Worm (Caenorhabditis elegans): ENCODE results near the gene Y43F8B.9.

Gene Y43F8B.9

DNA sequence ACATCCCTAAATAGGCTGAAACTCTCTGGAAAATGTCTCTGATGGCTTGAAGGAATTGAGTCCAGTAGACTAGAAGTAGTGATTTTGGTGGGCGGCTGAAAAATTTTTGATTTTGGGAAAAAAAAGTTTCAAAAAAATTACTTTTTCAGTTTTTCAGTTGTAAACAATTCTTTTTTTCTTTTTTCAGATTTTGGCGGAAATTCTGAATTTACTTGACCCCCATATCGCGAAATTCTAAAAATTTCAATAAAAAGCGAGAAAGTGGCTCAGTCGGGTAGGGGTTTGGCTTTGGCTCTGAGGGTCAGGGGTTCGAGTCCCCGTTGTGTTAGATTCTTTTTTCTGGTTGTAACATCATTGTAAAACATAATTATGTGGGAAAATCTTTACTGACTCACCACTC is 46.9 kb upstream of the Y43F8B.9 start, which contains the start of gene srw-85:
Gene srw-85 (minus strand): TSS at position 101 of the 400 bp plus-strand sequence.
- TF ChIP-seq D1046.2 (GFP tag; IDR thresholded peaks at IDR 0.05) (no peak), daf-19 (GFP tag; conservative IDR thresholded peaks at IDR 0.05) (no peak), nhr-25 (tag; optimal IDR thresholded peaks at IDR 0.05; ENCODE audit: borderline replicate concordance, insufficient read depth) (no peak), dmd-9 (GFP tag; IDR thresholded peaks at IDR 0.05) (no peak), mep-1 (tag; optimal IDR thresholded peaks at IDR 0.05) (no peak), nhr-10 (tag; optimal IDR thresholded peaks at IDR 0.05) (no peak), Y105C5A.15 (GFP tag; IDR thresholded peaks at IDR 0.05) (no peak), F26F4.8 (GFP tag; conservative IDR thresholded peaks at IDR 0.05) (no peak), ceh-82 (tag; optimal IDR thresholded peaks at IDR 0.05) (no peak), nhr-111 (GFP tag; optimal IDR thresholded peaks at IDR 0.05) (no peak), saeg-2 (GFP tag; IDR thresholded peaks at IDR 0.05) (no peak), ama-1 (optimal IDR thresholded peaks at IDR 0.05) (no peak)

- TF ChIP-seq zip-2 (tag; optimal IDR thresholded peaks at IDR 0.05) (peak; percentile 46), php-3 (GFP tag; IDR thresholded peaks at IDR 0.05) (peak; percentile 86), aha-1 (tag) (peak; percentile 76), nhr-28 (tag; optimal IDR thresholded peaks at IDR 0.05) (peak; percentile 27), ceh-62 (tag; optimal IDR thresholded peaks at IDR 0.05) (no peak)
Measured at ce11 chrV:19432030-19432429, 45.9 kb upstream of the Y43F8B.9 start.

- no peak for TF ChIP-seq pqm-1 (tag; optimal IDR thresholded peaks at IDR 0.05)
- no peak for TF ChIP-seq rbr-2 (tag; optimal IDR thresholded peaks at IDR 0.05)
- no peak for TF ChIP-seq lim-7 (GFP tag; IDR thresholded peaks at IDR 0.05)
- no peak for TF ChIP-seq Y75B8A.6 (GFP tag; IDR thresholded peaks at IDR 0.05)
- no peak for TF ChIP-seq nhr-42 (GFP tag; IDR thresholded peaks at IDR 0.05)
- no peak for TF ChIP-seq unc-62 (GFP tag; optimal IDR thresholded peaks at IDR 0.05 in 1 of 2)
- TF ChIP-seq unc-62 (tag; optimal IDR thresholded peaks at IDR 0.05) = no peak
- TF ChIP-seq nhr-25 (tag; optimal IDR thresholded peaks at IDR 0.05; ENCODE audit: borderline replicate concordance, insufficient read depth) = no peak
- TF ChIP-seq hlh-30 (tag; optimal IDR thresholded peaks at IDR 0.05; ENCODE audit: insufficient read depth) = no peak
- no peak for TF ChIP-seq daf-16 (GFP tag; optimal IDR thresholded peaks at IDR 0.05)
- TF ChIP-seq daf-16 (tag; optimal IDR thresholded peaks at IDR 0.05) = no peak
Measured at ce11 chrV:19432972-19433371, 45.0 kb upstream of the Y43F8B.9 start, which contains the start of gene C25F9.11. C25F9.11 (minus strand) TSS chrV:19433072.

ce11 chrV:19433806-19434437 is 44.0 kb upstream of the Y43F8B.9 start, which contains the start of gene C25F9.16:
C25F9.16 (plus strand) TSS chrV:19434387.
- no peak for TF ChIP-seq ztf-11 (tag; optimal IDR thresholded peaks at IDR 0.05)
- TF ChIP-seq unc-130 (GFP tag; optimal IDR thresholded peaks at IDR 0.05) = no peak
- TF ChIP-seq ceh-20 (GFP tag; IDR thresholded peaks at IDR 0.05) = 0 out of 2 replicates have a peak, but pooled peaks have one; percentile 26
- TF ChIP-seq duxl-1 (tag; optimal IDR thresholded peaks at IDR 0.05; ENCODE audit: poor library complexity) = no peak
- TF ChIP-seq dpl-1 (GFP tag; optimal IDR thresholded peaks at IDR 0.05) = no peak
- TF ChIP-seq egl-27 (tag; optimal IDR thresholded peaks at IDR 0.05) = no peak
- peak; percentile 72 for TF ChIP-seq aha-1 (tag)
- peak; percentile 42 for TF ChIP-seq pqm-1 (tag; optimal IDR thresholded peaks at IDR 0.05)
- TF ChIP-seq nhr-28 (tag; optimal IDR thresholded peaks at IDR 0.05) = peak; percentile 24
- no peak for TF ChIP-seq ces-1 (GFP tag; optimal IDR thresholded peaks at IDR 0.05)
- TF ChIP-seq daf-12 (tag; optimal IDR thresholded peaks at IDR 0.05) = no peak
- TF ChIP-seq F26F4.8 (GFP tag; conservative IDR thresholded peaks at IDR 0.05) = no peak
- TF ChIP-seq php-3 (GFP tag; IDR thresholded peaks at IDR 0.05) = peak; percentile 90
- no peak for TF ChIP-seq hmg-1.1 (GFP tag; IDR thresholded peaks at IDR 0.05)
- no peak for TF ChIP-seq ceh-44 (GFP tag; IDR thresholded peaks at IDR 0.05)
- no peak for TF ChIP-seq madf-9 (GFP tag; conservative IDR thresholded peaks at IDR 0.05)
- no peak for TF ChIP-seq fkh-10 (GFP tag; optimal IDR thresholded peaks at IDR 0.05)
- no peak for TF ChIP-seq daf-16 (GFP tag; optimal IDR thresholded peaks at IDR 0.05)
- TF ChIP-seq daf-16 (tag; optimal IDR thresholded peaks at IDR 0.05) = peak; percentile 33
- TF ChIP-seq saeg-2 (GFP tag; IDR thresholded peaks at IDR 0.05) = no peak
- TF ChIP-seq jun-1 (tag; optimal IDR thresholded peaks at IDR 0.05) = no peak
- TF ChIP-seq zip-2 (tag; optimal IDR thresholded peaks at IDR 0.05) = no peak
- TF ChIP-seq cey-2 (tag; optimal IDR thresholded peaks at IDR 0.05; ENCODE audit: borderline replicate concordance, insufficient read depth) = no peak
- no peak for TF ChIP-seq madf-5 (GFP tag; IDR thresholded peaks at IDR 0.05)

Measured in whole organism, L4 larva.